Worm (Caenorhabditis elegans) whole organism, L4 larva: ENCODE results near the gene mlt-9.

Source experiments
- aly-2 ChIP-seq: sonication (generic microtip); optimal IDR thresholded peaks from 2 replicates; lab custom pipeline; 2018; ENCODE audit warnings: missing biosample characterization, missing genetic modification characterization
- fos-1 ChIP-seq: fragments of 150-350 bp; optimal IDR thresholded peaks from 2 replicates; lab custom pipeline; 2014; ENCODE audit warnings: missing biosample characterization, missing genetic modification characterization
- lsy-2 ChIP-seq, 2 experiments: fragments of 150-350 bp in 1 of 2; sonication (generic microtip) in 1 of 2; optimal IDR thresholded peaks; 2 replicates each; lab custom pipeline; 2014 to 2017; ENCODE audit warnings: missing biosample characterization in 2 of 2, missing genetic modification characterization in 2 of 2
- mes-2 ChIP-seq: sonication (generic microtip); optimal IDR thresholded peaks from 2 replicates; lab custom pipeline; 2016; ENCODE audit warnings: missing genotype, mild to moderate bottlenecking, missing genetic modification characterization, missing compliant biosample characterization; ENCODE audit not compliant: poor library complexity, severe bottlenecking
- snpc-4 ChIP-seq: fragments of 150-350 bp; optimal IDR thresholded peaks from 2 replicates; lab custom pipeline; 2014; ENCODE audit warnings: missing biosample characterization, missing genetic modification characterization

DNA sequence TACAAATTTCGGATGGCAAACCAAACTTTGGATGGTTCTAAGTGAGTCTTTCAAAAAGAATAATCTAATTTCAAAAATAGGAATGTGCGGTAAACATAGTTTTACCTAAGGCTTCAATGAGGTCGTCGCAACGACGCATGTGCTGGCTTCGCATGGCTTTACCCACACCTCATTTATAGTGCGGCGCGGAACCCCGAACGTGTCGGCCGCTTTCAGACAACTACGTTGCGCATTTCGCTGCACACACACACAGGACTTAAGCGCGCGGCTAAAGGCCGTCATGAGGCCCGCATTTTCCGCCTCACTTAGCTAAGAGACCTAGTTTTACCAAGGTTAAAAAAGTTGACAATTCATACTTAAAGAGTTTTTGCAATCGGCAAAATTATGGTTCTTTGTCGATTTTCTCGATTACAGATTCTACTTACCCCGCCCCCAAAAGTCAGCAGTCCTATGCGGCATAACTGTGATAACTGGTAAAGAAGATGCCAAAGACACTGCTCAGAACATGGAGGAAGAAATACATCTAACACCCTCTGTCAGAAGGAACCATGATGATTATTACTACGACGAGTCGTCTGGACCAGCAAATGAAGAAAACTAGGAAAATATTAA, 14.7 kb downstream of the mlt-9 start:
- TF ChIP-seq fos-1 (tag; lab: Kevin White, UChicago) (no peak), snpc-4 (tag; lab: Kevin White, UChicago) (peak; percentile 5), aly-2 (no peak), lsy-2 (tag; optimal IDR thresholded peaks at IDR 0.05; lab: Kevin White, UChicago) (no peak), mes-2 (tag; lab: Kevin White, UChicago) (no peak)
